Worm (Caenorhabditis elegans) whole organism, midembryonic: ENCODE measurements around the gene spe-42.

Source experiments
- T22C8.4 ChIP-seq: fragments of 200-800 bp; sonication (Bioruptor generic); IDR thresholded peaks from 2 replicates; pipeline ENCODE4 v1.3.6; 2022; ENCODE audit warnings: missing genetic modification characterization, missing compliant biosample characterization
- flt-1 ChIP-seq: fragments of 200-800 bp; sonication (Bioruptor generic); IDR thresholded peaks from 2 replicates; pipeline ENCODE4 v1.3.6; 2022; ENCODE audit warnings: missing genetic modification characterization, missing compliant biosample characterization
- med-1 ChIP-seq: sonication (generic microtip); optimal IDR thresholded peaks from 2 replicates; lab custom pipeline; 2017; ENCODE audit warnings: missing genetic modification characterization, mild to moderate bottlenecking, missing compliant biosample characterization, antibody characterized with exemption, missing genetic modification reagents; ENCODE audit not compliant: insufficient read depth

ce11 chrV:11751480-11751879, 14.7 kb upstream of the spe-42 start:
- TF ChIP-seq flt-1 (GFP tag; lab: Robert Waterston, UW) (no peak), med-1 (GFP tag; lab: Kevin White, UChicago) (no peak), T22C8.4 (GFP tag; lab: Robert Waterston, UW) (no peak)
